Worm (Caenorhabditis elegans) whole organism, early embryonic: Measurements from ENCODE around the gene F12F6.7.

Source experiments
- B0310.2 ChIP-seq: sonication (generic microtip); optimal IDR thresholded peaks from 2 replicates; lab custom pipeline; 2016; ENCODE audit warnings: mild to moderate bottlenecking, missing genetic modification characterization, missing compliant biosample characterization
- F13C5.2 ChIP-seq: sonication (generic microtip); optimal IDR thresholded peaks from 2 replicates; lab custom pipeline; 2017; ENCODE audit warnings: mild to moderate bottlenecking, missing genetic modification characterization, inconsistent platforms, missing compliant biosample characterization
- aly-1 ChIP-seq: sonication (generic microtip); optimal IDR thresholded peaks from 2 replicates; lab custom pipeline; 2016; ENCODE audit warnings: missing genetic modification characterization, missing compliant biosample characterization
- ama-1 ChIP-seq: fragments of 150-350 bp; optimal IDR thresholded peaks from 2 replicates; lab custom pipeline; 2014
- ceh-13 ChIP-seq: fragments of 200-800 bp; sonication (Bioruptor generic); optimal IDR thresholded peaks from 2 replicates; lab custom pipeline; 2018; ENCODE audit warnings: mild to moderate bottlenecking, missing genetic modification characterization, missing compliant biosample characterization
- ceh-36 ChIP-seq: sonication (generic microtip); optimal IDR thresholded peaks from 2 replicates; lab custom pipeline; 2016; ENCODE audit warnings: missing genetic modification characterization, inconsistent platforms, missing compliant biosample characterization
- ets-7 ChIP-seq: sonication (generic microtip); optimal IDR thresholded peaks from 2 replicates; lab custom pipeline; 2016; ENCODE audit warnings: missing genotype, missing genetic modification characterization, missing compliant biosample characterization
- flt-1 ChIP-seq: fragments of 200-800 bp; sonication (Bioruptor generic); IDR thresholded peaks from 2 replicates; pipeline ENCODE4 v1.3.6; 2022; ENCODE audit warnings: missing genetic modification characterization, missing compliant biosample characterization
- hmbx-1 ChIP-seq: sonication (generic microtip); optimal IDR thresholded peaks from 2 replicates; lab custom pipeline; 2016; ENCODE audit warnings: mild to moderate bottlenecking, missing genetic modification characterization, missing compliant biosample characterization
- hmg-4 ChIP-seq: fragments of 200-800 bp; sonication (Bioruptor generic); optimal IDR thresholded peaks from 2 replicates; lab custom pipeline; 2018; ENCODE audit warnings: mild to moderate bottlenecking, missing genetic modification characterization, missing compliant biosample characterization
- hnd-1 ChIP-seq: sonication (generic microtip); optimal IDR thresholded peaks from 2 replicates; lab custom pipeline; 2016; ENCODE audit warnings: missing genetic modification characterization, missing compliant biosample characterization
- pes-1 ChIP-seq: fragments of 200-800 bp; sonication (Bioruptor generic); IDR thresholded peaks from 2 replicates; pipeline ENCODE4 v1.3.6; 2022; ENCODE audit warnings: missing genetic modification reagents, missing genetic modification characterization, missing compliant biosample characterization
- scrt-1 ChIP-seq: fragments of 200-800 bp; sonication (Bioruptor generic); IDR thresholded peaks from 2 replicates; pipeline ENCODE4 v1.3.6; 2022; ENCODE audit warnings: missing genetic modification characterization, missing compliant biosample characterization
- sea-1 ChIP-seq: fragments of 200-800 bp; sonication (Bioruptor generic); conservative IDR thresholded peaks from 2 replicates; pipeline ENCODE4 v1.3.6; 2022; ENCODE audit warnings: missing genetic modification characterization, missing compliant biosample characterization
- tbx-11 ChIP-seq: fragments of 200-800 bp; sonication (Bioruptor generic); IDR thresholded peaks from 2 replicates; pipeline ENCODE4 v1.3.6; 2022; ENCODE audit warnings: missing genetic modification characterization, missing compliant biosample characterization
- tbx-37 ChIP-seq: fragments of 200-800 bp; sonication (Bioruptor generic); conservative IDR thresholded peaks from 2 replicates; pipeline ENCODE4 v1.3.6; 2022; ENCODE audit warnings: missing genetic modification reagents, missing genetic modification characterization, missing compliant biosample characterization
- tra-4 ChIP-seq: sonication (generic microtip); optimal IDR thresholded peaks from 2 replicates; lab custom pipeline; 2017; ENCODE audit warnings: missing genetic modification characterization, missing compliant biosample characterization

Gene F12F6.7

DNA sequence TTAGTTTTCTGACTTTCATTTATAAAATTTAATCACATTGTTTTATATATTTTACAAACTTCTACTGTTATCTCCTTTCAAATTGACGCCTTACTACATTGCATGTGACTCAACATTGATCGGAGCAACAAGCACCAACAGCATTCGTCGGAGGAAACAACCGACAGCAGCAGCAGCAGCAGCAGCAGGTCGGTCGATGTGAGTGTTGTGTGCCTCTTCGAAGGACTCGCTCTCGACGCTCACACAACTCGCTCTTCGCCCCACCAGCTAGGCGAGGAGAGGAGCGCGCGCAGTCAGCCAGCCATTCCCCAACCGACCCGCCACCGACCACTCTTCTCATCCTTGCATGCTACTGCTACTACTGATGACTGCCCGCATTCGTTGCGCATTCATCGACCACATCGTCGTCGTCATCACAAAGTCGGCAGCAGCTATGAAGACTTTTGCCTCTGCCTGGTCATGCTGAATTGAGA, 22.3 kb upstream of the F12F6.7 start, which contains the start of gene F12F6.1:
TSS of gene F12F6.1 (plus strand) at position 51 of the 473 bp plus-strand sequence.
- TF ChIP-seq tbx-11 (GFP tag; lab: Robert Waterston, UW) (no peak), ama-1 (lab: Kevin White, UChicago) (no peak), tbx-37 (no peak), F13C5.2 (no peak), ceh-13 (GFP tag; lab: Kevin White, UChicago) (no peak), ceh-36 (tag; lab: Kevin White, UChicago) (no peak), hmbx-1 (no peak), hmg-4 (GFP tag; lab: Kevin White, UChicago) (peak; percentile 81), tra-4 (tag; lab: Kevin White, UChicago) (no peak), sea-1 (GFP tag; lab: Robert Waterston, UW) (0 out of 2 replicates have a peak, but pooled peaks have one; percentile 46)

DNA sequence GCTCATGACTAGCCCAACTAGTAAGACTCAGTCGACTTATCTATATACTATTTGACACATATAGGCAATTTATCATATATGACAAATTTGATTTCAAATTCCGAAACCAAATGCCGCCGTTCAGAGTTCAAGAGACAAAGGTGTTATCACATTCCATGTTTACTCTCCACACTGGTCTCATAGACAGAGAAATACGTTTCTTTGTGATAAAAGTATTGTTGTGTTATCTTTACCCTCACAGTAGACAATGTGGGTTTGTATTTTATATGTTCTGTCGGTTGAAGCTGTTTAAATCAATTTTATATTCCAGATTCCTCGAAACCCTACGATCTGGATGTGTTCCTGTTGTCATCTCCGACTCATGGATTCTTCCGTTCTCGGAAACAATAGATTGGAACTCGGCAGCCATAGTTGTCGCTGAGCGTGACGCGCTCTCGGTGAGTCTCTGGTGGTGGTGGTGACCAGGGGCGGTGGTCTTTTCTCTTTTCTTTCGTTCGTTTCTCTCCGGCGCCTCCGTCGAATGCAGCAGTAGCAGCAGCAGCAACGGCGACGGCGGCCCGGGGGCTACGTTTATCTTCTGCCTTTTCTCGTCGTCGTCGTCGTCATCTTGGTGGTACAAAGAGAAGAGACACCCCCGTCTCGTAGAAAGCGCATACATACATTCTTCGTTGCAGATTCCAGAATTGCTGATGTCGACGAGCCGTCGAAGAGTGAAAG, 21.0 kb upstream of the F12F6.7 start:
- TF ChIP-seq tra-4 (tag; lab: Kevin White, UChicago), result no peak
- peak; percentile 22; the same call in 1 of the 2 replicates for TF ChIP-seq pes-1 (GFP tag; lab: Robert Waterston, UW)
- no peak for TF ChIP-seq B0310.2 (tag; lab: Kevin White, UChicago)
- TF ChIP-seq scrt-1, result no peak
- TF ChIP-seq sea-1 (GFP tag; lab: Robert Waterston, UW), result no peak
- no peak for TF ChIP-seq flt-1 (GFP tag; lab: Robert Waterston, UW)
- TF ChIP-seq ama-1 (lab: Kevin White, UChicago), result no peak
- no peak for TF ChIP-seq hnd-1
- TF ChIP-seq aly-1 (tag; lab: Kevin White, UChicago), result no peak
- TF ChIP-seq tbx-37, result no peak
- no peak for TF ChIP-seq F13C5.2
- no peak for TF ChIP-seq ceh-36 (tag; lab: Kevin White, UChicago)
- no peak for TF ChIP-seq ets-7 (tag; lab: Kevin White, UChicago)
- no peak for TF ChIP-seq tbx-11 (GFP tag; lab: Robert Waterston, UW)
- peak; percentile 16 for TF ChIP-seq hmg-4 (GFP tag; lab: Kevin White, UChicago)
- TF ChIP-seq hmbx-1, result no peak

DNA sequence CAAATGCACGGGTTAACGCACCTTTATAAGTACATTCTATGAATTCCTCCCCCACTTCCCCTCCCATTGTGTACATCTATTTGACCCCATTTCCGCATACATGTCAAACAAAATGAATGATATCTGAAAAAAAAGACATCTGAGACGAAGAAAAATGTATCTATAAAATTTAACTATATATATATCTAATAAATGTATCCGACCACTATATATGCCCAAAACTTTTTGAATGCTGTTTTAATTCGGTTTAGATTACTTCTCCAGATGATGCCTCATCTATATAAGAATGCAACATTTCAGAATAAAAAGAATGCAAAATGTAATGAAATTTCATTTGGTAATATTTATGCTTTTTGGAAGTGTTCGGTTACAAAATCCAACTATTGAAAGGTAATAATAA, 16.9 kb upstream of the F12F6.7 start, which contains the start of gene rib-1:
TSS of gene rib-1 (plus strand) at position 301 of the 400 bp plus-strand sequence.
- TF ChIP-seq hnd-1 (no peak), ceh-13 (GFP tag; lab: Kevin White, UChicago) (no peak), tbx-11 (GFP tag; lab: Robert Waterston, UW) (no peak)

DNA sequence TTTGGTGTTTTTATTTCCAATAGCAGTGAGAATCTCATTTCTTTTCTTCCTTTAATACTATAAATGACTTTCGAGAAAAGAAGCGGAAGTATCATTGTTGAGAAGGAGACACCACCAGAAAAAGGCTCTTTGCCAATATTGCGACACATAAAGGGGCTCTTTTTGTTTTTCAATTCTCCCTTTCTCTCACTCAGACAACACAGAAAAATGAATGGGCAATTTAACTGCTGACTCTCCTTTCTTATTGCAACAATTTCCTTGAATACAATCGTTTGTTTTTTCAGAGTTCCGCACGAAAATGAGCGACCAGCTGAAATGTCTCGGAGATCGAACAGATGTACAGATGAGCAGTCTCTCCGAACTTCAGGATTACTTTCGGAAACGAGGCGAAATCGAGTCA, 12.7 kb upstream of the F12F6.7 start:
- no peak for TF ChIP-seq aly-1 (tag; lab: Kevin White, UChicago)
- TF ChIP-seq flt-1 (GFP tag; lab: Robert Waterston, UW), result no peak
- no peak for TF ChIP-seq tra-4 (tag; lab: Kevin White, UChicago)
- no peak for TF ChIP-seq scrt-1
- no peak for TF ChIP-seq hmg-4 (GFP tag; lab: Kevin White, UChicago)
- no peak for TF ChIP-seq ceh-36 (tag; lab: Kevin White, UChicago)
- TF ChIP-seq ets-7 (tag; lab: Kevin White, UChicago), result no peak
- no peak for TF ChIP-seq sea-1 (GFP tag; lab: Robert Waterston, UW)
- TF ChIP-seq ama-1 (lab: Kevin White, UChicago), result no peak
- TF ChIP-seq ceh-13 (GFP tag; lab: Kevin White, UChicago), result no peak
- TF ChIP-seq B0310.2 (tag; lab: Kevin White, UChicago), result no peak
- TF ChIP-seq tbx-37, result no peak
- TF ChIP-seq tbx-11 (GFP tag; lab: Robert Waterston, UW), result no peak
- TF ChIP-seq F13C5.2, result no peak
- no peak for TF ChIP-seq pes-1 (GFP tag; lab: Robert Waterston, UW)

DNA sequence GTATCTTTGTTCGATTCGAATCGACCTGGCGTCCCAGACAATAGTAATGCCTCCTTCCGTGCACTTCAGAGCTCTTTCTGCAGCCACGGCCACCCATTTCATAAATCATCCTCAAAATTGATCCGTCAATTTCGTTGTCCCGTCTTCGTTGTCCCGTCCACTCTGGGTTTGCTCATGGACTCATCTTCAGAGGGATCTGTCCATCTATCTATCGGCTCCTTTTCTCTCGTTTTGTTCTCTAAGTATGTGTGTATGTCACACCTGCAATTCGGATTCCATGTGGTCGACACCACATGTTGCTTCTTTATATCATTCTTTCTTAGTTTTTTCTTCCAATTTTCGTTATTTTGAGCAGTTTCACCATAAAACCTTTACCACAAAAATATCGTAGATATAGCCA, 10.9 kb upstream of the F12F6.7 start:
- TF ChIP-seq scrt-1 (no peak), hmg-4 (GFP tag; lab: Kevin White, UChicago) (no peak), hmbx-1 (no peak), pes-1 (GFP tag; lab: Robert Waterston, UW) (no peak)

DNA sequence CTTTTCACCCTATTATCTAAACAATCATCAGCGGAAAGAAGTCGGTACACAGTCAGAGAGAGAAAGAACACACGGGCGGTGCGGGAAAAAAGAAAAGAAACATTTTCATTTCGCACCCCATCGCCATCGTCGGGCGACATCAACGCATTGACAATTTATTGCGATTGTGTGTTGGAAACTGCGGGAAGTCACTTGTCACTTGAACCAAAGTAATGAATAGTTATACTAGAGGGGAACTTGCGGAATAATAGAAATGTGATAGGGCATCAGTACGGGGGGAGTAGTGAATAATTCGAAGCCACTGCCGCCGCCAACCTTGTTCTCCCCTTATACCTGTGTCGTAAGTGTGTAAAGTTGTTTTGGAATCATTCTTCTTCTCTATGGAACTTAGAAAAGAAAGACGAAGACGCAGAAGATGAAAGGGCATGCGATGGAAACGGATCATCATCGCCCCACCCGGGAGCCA, 9.8 kb upstream of the F12F6.7 start:
- TF ChIP-seq tbx-11 (GFP tag; lab: Robert Waterston, UW) (no peak), ama-1 (lab: Kevin White, UChicago) (no peak), ets-7 (tag; lab: Kevin White, UChicago) (no peak), F13C5.2 (no peak), pes-1 (GFP tag; lab: Robert Waterston, UW) (no peak), scrt-1 (no peak), tra-4 (tag; lab: Kevin White, UChicago) (no peak), ceh-36 (tag; lab: Kevin White, UChicago) (no peak), flt-1 (GFP tag; lab: Robert Waterston, UW) (no peak), hmbx-1 (no peak), hnd-1 (no peak), aly-1 (tag; lab: Kevin White, UChicago) (no peak), B0310.2 (tag; lab: Kevin White, UChicago) (no peak), ceh-13 (GFP tag; lab: Kevin White, UChicago) (no peak), sea-1 (GFP tag; lab: Robert Waterston, UW) (no peak), tbx-37 (no peak), hmg-4 (GFP tag; lab: Kevin White, UChicago) (no peak)

DNA sequence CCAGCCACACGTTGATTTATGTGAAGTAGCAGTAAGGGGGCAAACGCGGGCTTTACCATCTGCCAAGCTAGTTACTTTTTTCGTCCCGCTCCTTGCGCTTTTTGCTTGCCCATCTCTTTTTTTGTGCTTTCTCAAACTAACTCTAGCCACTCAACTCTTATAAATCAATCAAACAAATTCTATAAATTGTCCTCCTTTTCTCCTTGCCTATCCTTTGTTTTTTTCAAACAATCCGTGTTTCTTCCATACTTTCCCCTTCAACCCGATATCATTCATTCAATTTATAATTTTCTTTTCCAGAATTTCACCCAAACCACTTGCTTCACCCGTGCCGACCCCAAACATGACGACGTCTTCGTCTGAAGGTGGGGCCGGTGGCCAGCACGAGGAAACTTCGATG, 8.6 kb upstream of the F12F6.7 start, which contains the start of gene srgp-1:
TSS of gene srgp-1 (plus strand) at position 301 of the 400 bp plus-strand sequence.
- TF ChIP-seq hnd-1, result no peak
- no peak for TF ChIP-seq ceh-36 (tag; lab: Kevin White, UChicago)
- no peak for TF ChIP-seq tbx-37
- no peak for TF ChIP-seq sea-1 (GFP tag; lab: Robert Waterston, UW)
